Worm (Caenorhabditis elegans) whole organism, young adult: Measurements from ENCODE around the gene clec-147.

Source experiments
- B0261.1 ChIP-seq: sonication (generic microtip); optimal IDR thresholded peaks from 2 replicates; lab custom pipeline; 2016; ENCODE audit warnings: mild to moderate bottlenecking, missing genetic modification characterization, moderate library complexity, missing compliant biosample characterization
- Y67H2A.10 ChIP-seq: fragments of 200-800 bp; sonication (Bioruptor generic); conservative IDR thresholded peaks from 2 replicates; pipeline ENCODE4 v1.3.6; 2022; ENCODE audit warnings: missing genetic modification reagents, missing genetic modification characterization, missing compliant biosample characterization
- Y79H2A.3 ChIP-seq: fragments of 200-800 bp; sonication (Bioruptor generic); conservative IDR thresholded peaks from 2 replicates; pipeline ENCODE4 v1.3.6; 2022; ENCODE audit warnings: missing genetic modification reagents, missing genetic modification characterization, missing compliant biosample characterization
- ZK185.1 ChIP-seq: sonication (generic microtip); optimal IDR thresholded peaks from 2 replicates; lab custom pipeline; 2016; ENCODE audit warnings: mild to moderate bottlenecking, missing genetic modification characterization, missing compliant biosample characterization; ENCODE audit not compliant: poor library complexity, severe bottlenecking
- akir-1 ChIP-seq: fragments of 200-800 bp; sonication (Bioruptor generic); optimal IDR thresholded peaks from 2 replicates; lab custom pipeline; 2018; ENCODE audit warnings: mild to moderate bottlenecking, missing genetic modification characterization, moderate library complexity, missing compliant biosample characterization
- attf-5 ChIP-seq: fragments of 200-800 bp; sonication (Bioruptor generic); optimal IDR thresholded peaks from 2 replicates; lab custom pipeline; 2018; ENCODE audit warnings: mild to moderate bottlenecking, missing genetic modification characterization, missing compliant biosample characterization
- bed-2 ChIP-seq: fragments of 200-800 bp; sonication (Bioruptor generic); IDR thresholded peaks from 2 replicates; pipeline ENCODE4 v1.3.6; 2022; ENCODE audit warnings: missing genetic modification reagents, missing genetic modification characterization, missing compliant biosample characterization
- ceh-91 ChIP-seq: fragments of 200-800 bp; sonication (Bioruptor generic); IDR thresholded peaks from 2 replicates; pipeline ENCODE4 v1.3.6; 2022; ENCODE audit warnings: missing genetic modification reagents, missing genetic modification characterization, missing compliant biosample characterization
- let-607 ChIP-seq, 2 experiments: fragments of 200-800 bp in 1 of 2; sonication (Bioruptor generic) in 1 of 2; sonication (generic microtip) in 1 of 2; optimal IDR thresholded peaks; 2 replicates each; lab custom pipeline; 2016 to 2018; ENCODE audit warnings: mild to moderate bottlenecking in 2 of 2, missing compliant biosample characterization in 2 of 2, missing genetic modification characterization in 2 of 2, moderate library complexity in 2 of 2, missing genotype in 1 of 2
- lin-35 ChIP-seq, 3 experiments: fragments of 150-350 bp in 2 of 3; sonication (generic microtip) in 1 of 3; optimal IDR thresholded peaks; 2 replicates each; lab custom pipeline; 2014 to 2018; ENCODE audit warnings: missing biosample characterization in 3 of 3, missing genetic modification characterization in 3 of 3, missing genetic modification reagents in 3 of 3
- mes-4 ChIP-seq: sonication (generic microtip); optimal IDR thresholded peaks from 2 replicates; lab custom pipeline; 2016; ENCODE audit warnings: missing genotype, missing genetic modification characterization, missing compliant biosample characterization
- nhr-179 ChIP-seq: sonication (generic microtip); optimal IDR thresholded peaks from 2 replicates; lab custom pipeline; 2016; ENCODE audit warnings: mild to moderate bottlenecking, missing genetic modification characterization, missing compliant biosample characterization
- pha-4 ChIP-seq: fragments of 150-350 bp; sonication (generic microtip); optimal IDR thresholded peaks from 2 replicates; lab custom pipeline; 2014; ENCODE audit warnings: missing biosample characterization, missing genetic modification reagents, missing genetic modification characterization

ce11 chrII:14574790-14575189 is 37.2 kb upstream of the clec-147 start:
- TF ChIP-seq attf-5 (GFP tag; lab: Kevin White, UChicago) (no peak), akir-1 (GFP tag; lab: Kevin White, UChicago) (no peak), lin-35 (GFP tag; optimal IDR thresholded peaks at IDR 0.05; lab: Kevin White, UChicago) (no peak), ZK185.1 (tag; lab: Kevin White, UChicago) (no peak), Y67H2A.10 (GFP tag; lab: Robert Waterston, UW) (no peak), pha-4 (tag; lab: Kevin White, UChicago) (no peak), mes-4 (tag; lab: Kevin White, UChicago) (no peak), B0261.1 (tag; lab: Kevin White, UChicago) (no peak), bed-2 (GFP tag; lab: Robert Waterston, UW) (no peak), Y79H2A.3 (GFP tag; lab: Robert Waterston, UW) (no peak), let-607 (tag; optimal IDR thresholded peaks at IDR 0.05; lab: Kevin White, UChicago) (no peak), nhr-179 (tag; lab: Kevin White, UChicago) (no peak), ceh-91 (GFP tag; lab: Robert Waterston, UW) (no peak)
